Worm (Caenorhabditis elegans): ENCODE data around the gene F52H2.5.

- TF ChIP-seq ces-1 (GFP tag; optimal IDR thresholded peaks at IDR 0.05) (no peak), nhr-76 (tag; optimal IDR thresholded peaks at IDR 0.05) (no peak), lsy-2 (tag; optimal IDR thresholded peaks at IDR 0.05) (no peak), unc-62 (GFP tag; optimal IDR thresholded peaks at IDR 0.05) (no peak), nhr-12 (tag; optimal IDR thresholded peaks at IDR 0.05) (no peak), ztf-11 (tag; optimal IDR thresholded peaks at IDR 0.05) (no peak), elt-3 (tag; optimal IDR thresholded peaks at IDR 0.05) (no peak), lin-13 (tag; optimal IDR thresholded peaks at IDR 0.05) (no peak), nhr-237 (tag; optimal IDR thresholded peaks at IDR 0.05) (no peak), zip-8 (tag; optimal IDR thresholded peaks at IDR 0.05) (no peak), elt-1 (tag; optimal IDR thresholded peaks at IDR 0.05; ENCODE audit: borderline replicate concordance, insufficient read depth) (no peak), snpc-4 (tag; optimal IDR thresholded peaks at IDR 0.05) (no peak)
Measured at ce11 chrX:2559399-2559798, 480 bp downstream of the F52H2.5 start.
